Worm (Caenorhabditis elegans) whole organism, mixed stage, embryonic: Measurements from ENCODE around the gene F46C5.9.

Source experiments
- M03D4.4 ChIP-seq: sonication (generic microtip); optimal IDR thresholded peaks from 2 replicates; lab custom pipeline; 2017; ENCODE audit warnings: mild to moderate bottlenecking, missing genetic modification characterization, missing compliant biosample characterization
- bed-3 ChIP-seq: fragments of 200-800 bp; sonication (Bioruptor generic); optimal IDR thresholded peaks from 3 replicates; lab custom pipeline; 2018; ENCODE audit warnings: mild to moderate bottlenecking, missing genetic modification characterization, moderate library complexity, missing compliant biosample characterization
- blmp-1 ChIP-seq: fragments of 150-350 bp; optimal IDR thresholded peaks from 2 replicates; lab custom pipeline; 2014; ENCODE audit warnings: missing biosample characterization, missing genetic modification characterization
- ceh-39 ChIP-seq: fragments of 150-350 bp; optimal IDR thresholded peaks from 2 replicates; lab custom pipeline; 2014; ENCODE audit warnings: missing biosample characterization, missing genetic modification characterization
- ceh-43 ChIP-seq: fragments of 200-800 bp; sonication (Bioruptor generic); optimal IDR thresholded peaks from 2 replicates; lab custom pipeline; 2018; ENCODE audit warnings: mild to moderate bottlenecking, missing genetic modification characterization, moderate library complexity, missing compliant biosample characterization
- ceh-83 ChIP-seq: fragments of 200-800 bp; sonication (Bioruptor generic); optimal IDR thresholded peaks from 2 replicates; lab custom pipeline; 2018; ENCODE audit warnings: mild to moderate bottlenecking, missing genetic modification characterization, missing compliant biosample characterization
- ces-1 ChIP-seq: fragments of 150-350 bp; optimal IDR thresholded peaks from 2 replicates; lab custom pipeline; 2014; ENCODE audit warnings: missing biosample characterization, missing genetic modification reagents, missing genetic modification characterization
- cnd-1 ChIP-seq: fragments of 200-800 bp; sonication (Bioruptor generic); optimal IDR thresholded peaks from 2 replicates; lab custom pipeline; 2018; ENCODE audit warnings: mild to moderate bottlenecking, missing genetic modification characterization, missing compliant biosample characterization
- drap-1 ChIP-seq: fragments of 200-800 bp; sonication (Bioruptor generic); optimal IDR thresholded peaks from 3 replicates; lab custom pipeline; 2018; ENCODE audit warnings: mild to moderate bottlenecking, missing genetic modification characterization, missing compliant biosample characterization
- elt-1 ChIP-seq: sonication (generic microtip); optimal IDR thresholded peaks from 2 replicates; lab custom pipeline; 2017; ENCODE audit warnings: missing genetic modification characterization, mild to moderate bottlenecking, missing compliant biosample characterization, antibody characterized with exemption, moderate library complexity, borderline replicate concordance; ENCODE audit not compliant: insufficient read depth
- elt-3 ChIP-seq: fragments of 150-350 bp; optimal IDR thresholded peaks from 2 replicates; lab custom pipeline; 2014; ENCODE audit warnings: missing biosample characterization, missing genetic modification characterization
- flh-1 ChIP-seq: fragments of 200-800 bp; sonication (Bioruptor generic); optimal IDR thresholded peaks from 2 replicates; lab custom pipeline; 2018; ENCODE audit warnings: mild to moderate bottlenecking, missing genetic modification characterization, moderate library complexity, missing compliant biosample characterization
- ham-2 ChIP-seq: fragments of 200-800 bp; sonication (Bioruptor generic); optimal IDR thresholded peaks from 2 replicates; lab custom pipeline; 2018; ENCODE audit warnings: mild to moderate bottlenecking, missing genetic modification characterization, missing compliant biosample characterization
- hlh-1 ChIP-seq: fragments of 150-350 bp; optimal IDR thresholded peaks from 2 replicates; lab custom pipeline; 2014; ENCODE audit warnings: missing biosample characterization, missing genetic modification reagents, missing genetic modification characterization
- lin-13 ChIP-seq: fragments of 150-350 bp; optimal IDR thresholded peaks from 2 replicates; lab custom pipeline; 2014; ENCODE audit warnings: missing biosample characterization, missing genetic modification characterization
- lin-32 ChIP-seq: fragments of 200-800 bp; sonication (Bioruptor generic); optimal IDR thresholded peaks from 2 replicates; lab custom pipeline; 2018; ENCODE audit warnings: mild to moderate bottlenecking, missing genetic modification characterization, missing compliant biosample characterization
- lsy-2 ChIP-seq: fragments of 150-350 bp; optimal IDR thresholded peaks from 2 replicates; lab custom pipeline; 2014; ENCODE audit warnings: missing biosample characterization, missing genetic modification characterization
- mab-5 ChIP-seq: fragments of 150-350 bp; optimal IDR thresholded peaks from 2 replicates; lab custom pipeline; 2014; ENCODE audit warnings: missing biosample characterization, missing genetic modification characterization
- mep-1 ChIP-seq: fragments of 150-350 bp; optimal IDR thresholded peaks from 2 replicates; lab custom pipeline; 2017; ENCODE audit warnings: missing biosample characterization, missing genetic modification reagents, missing genetic modification characterization, inconsistent platforms
- mls-2 ChIP-seq: sonication (generic microtip); optimal IDR thresholded peaks from 2 replicates; lab custom pipeline; 2016; ENCODE audit warnings: mild to moderate bottlenecking, missing genetic modification characterization, moderate library complexity, missing compliant biosample characterization
- nhr-12 ChIP-seq: fragments of 150-350 bp; optimal IDR thresholded peaks from 2 replicates; lab custom pipeline; 2014; ENCODE audit warnings: missing biosample characterization, missing genetic modification characterization
- nhr-2 ChIP-seq: fragments of 150-350 bp; optimal IDR thresholded peaks from 2 replicates; lab custom pipeline; 2014; ENCODE audit warnings: missing biosample characterization, missing genetic modification characterization
- nhr-237 ChIP-seq: fragments of 150-350 bp; optimal IDR thresholded peaks from 2 replicates; lab custom pipeline; 2014; ENCODE audit warnings: missing biosample characterization, missing genetic modification characterization
- nhr-28 ChIP-seq: fragments of 150-350 bp; optimal IDR thresholded peaks from 2 replicates; lab custom pipeline; 2014; ENCODE audit warnings: missing biosample characterization, missing genetic modification characterization
- nhr-76 ChIP-seq: sonication (generic microtip); optimal IDR thresholded peaks from 2 replicates; lab custom pipeline; 2017; ENCODE audit warnings: missing biosample characterization, missing genetic modification characterization
- pha-4 ChIP-seq: fragments of 150-350 bp; optimal IDR thresholded peaks from 2 replicates; lab custom pipeline; 2018; ENCODE audit warnings: missing biosample characterization, missing genetic modification reagents, missing genetic modification characterization
- sem-2 ChIP-seq: fragments of 200-800 bp; sonication (Bioruptor generic); optimal IDR thresholded peaks from 2 replicates; lab custom pipeline; 2018; ENCODE audit warnings: mild to moderate bottlenecking, missing genetic modification characterization, missing compliant biosample characterization
- snpc-4 ChIP-seq: fragments of 150-350 bp; optimal IDR thresholded peaks from 2 replicates; lab custom pipeline; 2014; ENCODE audit warnings: missing biosample characterization, missing genetic modification characterization
- sptf-1 ChIP-seq: sonication (generic microtip); optimal IDR thresholded peaks from 2 replicates; lab custom pipeline; 2017; ENCODE audit warnings: mild to moderate bottlenecking, missing genetic modification characterization, moderate library complexity, missing compliant biosample characterization
- tbx-8 ChIP-seq: fragments of 200-800 bp; sonication (Bioruptor generic); optimal IDR thresholded peaks from 2 replicates; lab custom pipeline; 2018; ENCODE audit warnings: mild to moderate bottlenecking, missing genetic modification characterization, moderate library complexity, missing compliant biosample characterization
- unc-120 ChIP-seq: sonication (generic microtip); optimal IDR thresholded peaks from 2 replicates; lab custom pipeline; 2017; ENCODE audit warnings: missing genetic modification characterization, missing compliant biosample characterization; ENCODE audit not compliant: poor library complexity, severe bottlenecking
- unc-39 ChIP-seq: fragments of 150-350 bp; optimal IDR thresholded peaks from 2 replicates; lab custom pipeline; 2014; ENCODE audit warnings: missing biosample characterization, missing genetic modification characterization
- unc-62 ChIP-seq: fragments of 150-350 bp; optimal IDR thresholded peaks from 2 replicates; lab custom pipeline; 2014; ENCODE audit warnings: missing biosample characterization, missing genetic modification reagents, missing genetic modification characterization
- zip-8 ChIP-seq: fragments of 150-350 bp; optimal IDR thresholded peaks from 2 replicates; lab custom pipeline; 2014; ENCODE audit warnings: missing biosample characterization, missing genetic modification characterization
- ztf-11 ChIP-seq: fragments of 150-350 bp; optimal IDR thresholded peaks from 2 replicates; lab custom pipeline; 2014; ENCODE audit warnings: missing biosample characterization, missing genetic modification characterization

The F46C5.9 gene

ce11 chrII:8795227-8795626 lies 15.3 kb downstream of the F46C5.9 start:
- TF ChIP-seq drap-1 (GFP tag; lab: Kevin White, UChicago) (no peak), ceh-43 (no peak), pha-4 (tag; lab: Kevin White, UChicago) (no peak), ceh-39 (tag; lab: Kevin White, UChicago) (no peak), hlh-1 (no peak), flh-1 (GFP tag; lab: Kevin White, UChicago) (no peak), nhr-12 (tag; lab: Kevin White, UChicago) (no peak), tbx-8 (GFP tag; lab: Kevin White, UChicago) (no peak), nhr-76 (tag; lab: Kevin White, UChicago) (no peak), mab-5 (no peak)
- TF ChIP-seq, all 35 proteins: peak for 0

ce11 chrII:8794072-8794471 lies 16.5 kb downstream of the F46C5.9 start, which contains the start of gene F07H5.7:
TSS of gene F07H5.7 (minus strand) at chrII:8794172.
- no peak for TF ChIP-seq mls-2 (tag; lab: Kevin White, UChicago)
- no peak for TF ChIP-seq lsy-2 (tag; lab: Kevin White, UChicago)
- no peak for TF ChIP-seq nhr-2 (tag; lab: Kevin White, UChicago)
- TF ChIP-seq ham-2 (GFP tag; lab: Kevin White, UChicago): no peak
- no peak for TF ChIP-seq tbx-8 (GFP tag; lab: Kevin White, UChicago)
- no peak for TF ChIP-seq sptf-1 (tag; lab: Kevin White, UChicago)
- TF ChIP-seq zip-8 (tag; lab: Kevin White, UChicago): no peak
- TF ChIP-seq mep-1 (tag; lab: Kevin White, UChicago): no peak
- no peak for TF ChIP-seq cnd-1 (tag; lab: Kevin White, UChicago)
- no peak for TF ChIP-seq lin-13 (tag; lab: Kevin White, UChicago)
- no peak for TF ChIP-seq M03D4.4 (tag; lab: Kevin White, UChicago)
- no peak for TF ChIP-seq sem-2
- no peak for TF ChIP-seq unc-120
- TF ChIP-seq ceh-83: no peak
- TF ChIP-seq pha-4 (tag; lab: Kevin White, UChicago): no peak
- TF ChIP-seq unc-62: no peak
- TF ChIP-seq ces-1 (GFP tag; lab: Kevin White, UChicago): no peak
- TF ChIP-seq bed-3 (GFP tag; lab: Kevin White, UChicago): no peak
- no peak for TF ChIP-seq hlh-1

- TF ChIP-seq nhr-76 (tag; lab: Kevin White, UChicago) (no peak), mls-2 (tag; lab: Kevin White, UChicago) (no peak), unc-62 (no peak), cnd-1 (tag; lab: Kevin White, UChicago) (no peak), zip-8 (tag; lab: Kevin White, UChicago) (no peak), ham-2 (GFP tag; lab: Kevin White, UChicago) (no peak), tbx-8 (GFP tag; lab: Kevin White, UChicago) (no peak), M03D4.4 (tag; lab: Kevin White, UChicago) (no peak), ceh-83 (no peak), ceh-39 (tag; lab: Kevin White, UChicago) (no peak), elt-3 (no peak), pha-4 (tag; lab: Kevin White, UChicago) (no peak), nhr-12 (tag; lab: Kevin White, UChicago) (no peak), mep-1 (tag; lab: Kevin White, UChicago) (no peak), drap-1 (GFP tag; lab: Kevin White, UChicago) (no peak)
These were observed 17.9 kb downstream of the F46C5.9 start, which contains the start of gene idpa-2 for ce11 chrII:8792640-8793039. TSS of gene idpa-2 (minus strand) at chrII:8792740.

DNA sequence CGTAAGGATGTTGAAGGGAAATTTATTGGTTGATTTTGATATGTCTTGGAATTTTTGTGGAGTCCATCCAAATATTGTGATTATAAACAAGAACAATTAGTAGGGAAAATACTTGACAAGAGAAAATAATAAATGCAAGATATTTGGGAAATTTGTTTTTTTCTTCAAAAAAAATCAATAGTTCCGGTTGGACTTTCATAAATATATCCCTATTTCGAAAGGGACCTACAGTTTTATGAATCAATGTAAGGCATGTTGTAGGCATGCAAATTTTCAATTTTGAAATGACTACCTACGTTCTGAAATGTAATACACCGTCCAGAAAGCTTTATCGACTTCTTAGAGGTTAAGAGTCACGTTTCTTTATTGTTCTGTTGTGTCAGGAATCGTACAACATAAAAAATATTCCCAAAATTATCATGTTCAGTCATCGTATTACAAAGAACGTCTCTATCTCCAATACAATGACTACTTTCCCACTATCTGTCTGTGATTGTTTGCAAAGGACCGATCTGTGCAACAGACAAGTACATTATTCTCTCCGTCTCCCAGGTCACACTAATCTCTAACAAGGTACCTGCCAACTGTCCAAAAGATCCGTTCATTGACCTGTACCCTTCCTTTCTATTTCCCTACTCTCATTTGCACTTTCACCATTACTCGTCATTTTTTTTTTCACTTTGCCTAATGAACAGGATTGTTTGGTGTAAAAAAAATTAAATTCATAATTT lies 20.5 kb downstream of the F46C5.9 start, which contains the start of gene F07H5.13:
F07H5.13 (plus strand) TSS at position 730 of the 731 bp plus-strand sequence.
- no peak for TF ChIP-seq tbx-8 (GFP tag; lab: Kevin White, UChicago)
- TF ChIP-seq ces-1 (GFP tag; lab: Kevin White, UChicago): no peak
- no peak for TF ChIP-seq pha-4 (tag; lab: Kevin White, UChicago)
- no peak for TF ChIP-seq lin-32 (GFP tag; lab: Kevin White, UChicago)
- TF ChIP-seq mab-5: no peak
- peak; percentile 82 for TF ChIP-seq nhr-2 (tag; lab: Kevin White, UChicago)
- peak; percentile 39 for TF ChIP-seq unc-62
- TF ChIP-seq blmp-1 (tag; lab: Kevin White, UChicago): peak; percentile 10
- TF ChIP-seq M03D4.4 (tag; lab: Kevin White, UChicago): no peak
- no peak for TF ChIP-seq ceh-43
- no peak for TF ChIP-seq mep-1 (tag; lab: Kevin White, UChicago)
- TF ChIP-seq nhr-12 (tag; lab: Kevin White, UChicago): no peak
- no peak for TF ChIP-seq ceh-83
- TF ChIP-seq ceh-39 (tag; lab: Kevin White, UChicago): no peak
- TF ChIP-seq sem-2: no peak
- no peak for TF ChIP-seq bed-3 (GFP tag; lab: Kevin White, UChicago)
- TF ChIP-seq snpc-4 (tag; lab: Kevin White, UChicago): no peak
- no peak for TF ChIP-seq ham-2 (GFP tag; lab: Kevin White, UChicago)
- no peak for TF ChIP-seq nhr-28 (tag; lab: Kevin White, UChicago)
- no peak for TF ChIP-seq elt-3
- no peak for TF ChIP-seq zip-8 (tag; lab: Kevin White, UChicago)
- TF ChIP-seq elt-1: no peak
- peak; percentile 61 for TF ChIP-seq hlh-1
- no peak for TF ChIP-seq lin-13 (tag; lab: Kevin White, UChicago)
- no peak for TF ChIP-seq sptf-1 (tag; lab: Kevin White, UChicago)
- TF ChIP-seq flh-1 (GFP tag; lab: Kevin White, UChicago): no peak
- no peak for TF ChIP-seq nhr-237 (tag; lab: Kevin White, UChicago)
- TF ChIP-seq cnd-1 (tag; lab: Kevin White, UChicago): peak; percentile 21
- no peak for TF ChIP-seq nhr-76 (tag; lab: Kevin White, UChicago)
- TF ChIP-seq unc-39: no peak
- no peak for TF ChIP-seq drap-1 (GFP tag; lab: Kevin White, UChicago)
- TF ChIP-seq ztf-11: no peak
- no peak for TF ChIP-seq mls-2 (tag; lab: Kevin White, UChicago)
- no peak for TF ChIP-seq lsy-2 (tag; lab: Kevin White, UChicago)
- no peak for TF ChIP-seq unc-120
- TF ChIP-seq, all 35 proteins: peak for 5
